Worm (Caenorhabditis elegans): ENCODE data around the gene T07F8.4.

ce11 chrII:7165749-7166148 lies 33.9 kb upstream of the T07F8.4 start, which contains the start of gene mfsd-13.2:
- TF ChIP-seq snpc-4 (tag; optimal IDR thresholded peaks at IDR 0.05) (no peak), C04F5.9 (tag; optimal IDR thresholded peaks at IDR 0.05) (no peak), lin-39 (tag; optimal IDR thresholded peaks at IDR 0.05) (no peak), ama-1 (optimal IDR thresholded peaks at IDR 0.05) (no peak), fkh-10 (GFP tag; optimal IDR thresholded peaks at IDR 0.05) (no peak), unc-98 (GFP tag; IDR thresholded peaks at IDR 0.05) (no peak), hpl-2 (GFP tag; optimal IDR thresholded peaks at IDR 0.05) (no peak)

Measured in whole organism, L1 larva.